Worm (Caenorhabditis elegans): ENCODE data around the gene ptp-5.1.
"Not testable (repeated sequence)": the region's sequence is repeated elsewhere in the genome, so short reads cannot be mapped to it uniquely, and the experiment has no call there.

ptp-5.1 gene

ce11 chrIV:5157226-5157625, 8.9 kb upstream of the ptp-5.1 start, which contains the start of gene C24D10.49:
Gene C24D10.49 (minus strand): TSS chrIV:5157326.
- TF ChIP-seq ttx-3 (tag; optimal IDR thresholded peaks at IDR 0.05) (no peak), tbx-2 (tag; optimal IDR thresholded peaks at IDR 0.05) (no peak), che-1 (tag; optimal IDR thresholded peaks at IDR 0.05) (no peak), gmeb-2 (tag; optimal IDR thresholded peaks at IDR 0.05) (no peak), hlh-15 (tag; optimal IDR thresholded peaks at IDR 0.05) (no peak), unc-55 (GFP tag; optimal IDR thresholded peaks at IDR 0.05) (no peak), ceh-31 (tag; optimal IDR thresholded peaks at IDR 0.05) (no peak), eyg-1 (tag; optimal IDR thresholded peaks at IDR 0.05) (no peak), ets-4 (tag; optimal IDR thresholded peaks at IDR 0.05) (no peak), C08G9.2 (tag; optimal IDR thresholded peaks at IDR 0.05) (no peak), fkh-10 (GFP tag; optimal IDR thresholded peaks at IDR 0.05) (no peak), ceh-34 (tag; optimal IDR thresholded peaks at IDR 0.05) (no peak), unc-42 (tag; optimal IDR thresholded peaks at IDR 0.05) (no peak), pqm-1 (tag; optimal IDR thresholded peaks at IDR 0.05) (no peak), ceh-18 (tag; optimal IDR thresholded peaks at IDR 0.05) (no peak)

ce11 chrIV:5160171-5160570, 6.0 kb upstream of the ptp-5.1 start, which contains the start of the genes C24D10.6 and C24D10.4:
Gene C24D10.6 (minus strand): TSS chrIV:5160248.
Gene C24D10.4 (plus strand): TSS chrIV:5160522.
- TF ChIP-seq T23F11.4 (GFP tag; optimal IDR thresholded peaks at IDR 0.05) (no peak), fax-1 (tag; optimal IDR thresholded peaks at IDR 0.05) (no peak), che-1 (tag; optimal IDR thresholded peaks at IDR 0.05) (no peak), dve-1 (tag; optimal IDR thresholded peaks at IDR 0.05) (no peak), sox-4 (tag; optimal IDR thresholded peaks at IDR 0.05) (no peak), hlh-6 (tag; optimal IDR thresholded peaks at IDR 0.05) (no peak), zip-5 (tag; optimal IDR thresholded peaks at IDR 0.05) (no peak), ets-4 (tag; optimal IDR thresholded peaks at IDR 0.05) (no peak), pros-1 (tag; optimal IDR thresholded peaks at IDR 0.05) (no peak), F13H6.1 (tag; optimal IDR thresholded peaks at IDR 0.05) (no peak), lin-11 (tag; optimal IDR thresholded peaks at IDR 0.05) (no peak), hlh-15 (tag; optimal IDR thresholded peaks at IDR 0.05) (no peak)

ce11 chrIV:5162941-5163340, 3.2 kb upstream of the ptp-5.1 start, which contains the start of the genes nspd-3 and C24D10.2:
Gene nspd-3 (minus strand): TSS chrIV:5163041.
Gene C24D10.2 (plus strand): TSS chrIV:5163339.
- not testable (repeated sequence) for TF ChIP-seq zip-5, ceh-14, syd-9 (tag; optimal IDR thresholded peaks at IDR 0.05)

- not testable (repeated sequence) for TF ChIP-seq unc-55 (GFP tag; optimal IDR thresholded peaks at IDR 0.05); C08G9.2 (tag; optimal IDR thresholded peaks at IDR 0.05); zip-5 (tag; optimal IDR thresholded peaks at IDR 0.05)
Observed at ce11 chrIV:5165626-5166025, 504 bp upstream of the ptp-5.1 start, which contains the start of gene nspd-6. Gene nspd-6 (minus strand): TSS chrIV:5165726.

ce11 chrIV:5169335-5169734, 3.2 kb downstream of the ptp-5.1 start:
- TF ChIP-seq unc-55 (GFP tag; optimal IDR thresholded peaks at IDR 0.05) (peak; percentile 58), nfya-1 (tag; optimal IDR thresholded peaks at IDR 0.05) (peak; percentile 74), lim-6 (tag; optimal IDR thresholded peaks at IDR 0.05) (no peak), dmd-4 (tag; optimal IDR thresholded peaks at IDR 0.05; ENCODE audit: borderline replicate concordance) (no peak), ceh-19 (GFP tag; optimal IDR thresholded peaks at IDR 0.05) (no peak), ref-2 (tag; optimal IDR thresholded peaks at IDR 0.05) (peak; percentile 16), ceh-22 (tag; optimal IDR thresholded peaks at IDR 0.05) (peak; percentile 7), ceh-18 (tag; optimal IDR thresholded peaks at IDR 0.05) (peak; percentile 50), elt-2 (tag; optimal IDR thresholded peaks at IDR 0.05) (peak; percentile 14), tbx-2 (tag; optimal IDR thresholded peaks at IDR 0.05) (peak; percentile 12)

All from whole organism, late embryonic.